Worm (Caenorhabditis elegans) whole organism, young adult: ENCODE data around the gene nep-10.

ENCODE experiments used
- C06A6.2 ChIP-seq: fragments of 200-800 bp; sonication (Bioruptor generic); conservative IDR thresholded peaks from 2 replicates; pipeline ENCODE4 v1.3.6; 2022; ENCODE audit warnings: missing genetic modification characterization, missing compliant biosample characterization
- C17E4.6 ChIP-seq: fragments of 200-800 bp; sonication (Bioruptor generic); IDR thresholded peaks from 2 replicates; pipeline ENCODE4 v1.3.6; 2022; ENCODE audit warnings: missing genetic modification reagents, missing genetic modification characterization, missing compliant biosample characterization
- F23B12.7 ChIP-seq: sonication (generic microtip); optimal IDR thresholded peaks from 2 replicates; lab custom pipeline; 2017; ENCODE audit warnings: missing genetic modification characterization, mild to moderate bottlenecking, missing compliant biosample characterization, antibody characterized with exemption, moderate library complexity; ENCODE audit not compliant: insufficient read depth
- F37B4.10 ChIP-seq: fragments of 200-800 bp; sonication (Bioruptor generic); IDR thresholded peaks from 2 replicates; pipeline ENCODE4 v1.3.6; 2022; ENCODE audit warnings: missing genetic modification characterization, missing compliant biosample characterization
- F55B11.4 ChIP-seq: sonication (generic microtip); optimal IDR thresholded peaks from 2 replicates; lab custom pipeline; 2016; ENCODE audit warnings: missing compliant biosample characterization, missing genetic modification characterization, borderline replicate concordance; ENCODE audit not compliant: insufficient read depth
- F57C9.4 ChIP-seq: sonication (generic microtip); optimal IDR thresholded peaks from 2 replicates; lab custom pipeline; 2017; ENCODE audit warnings: mild to moderate bottlenecking, missing genetic modification characterization, missing compliant biosample characterization
- Y53F4B.3 ChIP-seq: fragments of 200-800 bp; sonication (Bioruptor generic); IDR thresholded peaks from 2 replicates; pipeline ENCODE4 v1.3.6; 2022; ENCODE audit warnings: missing genetic modification reagents, missing genetic modification characterization, missing compliant biosample characterization
- Y56A3A.18 ChIP-seq: fragments of 200-800 bp; sonication (Bioruptor generic); IDR thresholded peaks from 2 replicates; pipeline ENCODE4 v1.3.6; 2022; ENCODE audit warnings: missing genetic modification reagents, missing genetic modification characterization, missing compliant biosample characterization
- aptf-2 ChIP-seq: fragments of 200-800 bp; sonication (Bioruptor generic); conservative IDR thresholded peaks from 2 replicates; pipeline ENCODE4 v1.3.6; 2022; ENCODE audit warnings: missing genetic modification reagents, missing genetic modification characterization, missing compliant biosample characterization
- attf-3 ChIP-seq: fragments of 200-800 bp; sonication (Bioruptor generic); conservative IDR thresholded peaks from 2 replicates; pipeline ENCODE4 v1.3.6; 2022; ENCODE audit warnings: missing genetic modification reagents, missing genetic modification characterization, missing compliant biosample characterization
- attf-5 ChIP-seq: fragments of 200-800 bp; sonication (Bioruptor generic); optimal IDR thresholded peaks from 2 replicates; lab custom pipeline; 2018; ENCODE audit warnings: mild to moderate bottlenecking, missing genetic modification characterization, missing compliant biosample characterization
- bed-1 ChIP-seq: fragments of 200-800 bp; sonication (Bioruptor generic); IDR thresholded peaks from 2 replicates; pipeline ENCODE4 v1.3.6; 2022; ENCODE audit warnings: missing genetic modification reagents, missing genetic modification characterization, missing compliant biosample characterization
- cebp-1 ChIP-seq, 2 experiments: fragments of 200-800 bp in 1 of 2; sonication (Bioruptor generic) in 1 of 2; sonication (generic microtip) in 1 of 2; IDR thresholded peaks in 1 of 2; optimal IDR thresholded peaks in 1 of 2; 2 replicates each; pipeline versions ENCODE4 v1.3.6 to Lab custom; 2017 to 2022; ENCODE audit warnings: missing compliant biosample characterization in 2 of 2, missing genetic modification characterization in 2 of 2, mild to moderate bottlenecking in 1 of 2, missing genetic modification reagents in 1 of 2, moderate library complexity in 1 of 2
- ceh-100 ChIP-seq: fragments of 200-800 bp; sonication (Bioruptor generic); IDR thresholded peaks from 2 replicates; pipeline ENCODE4 v1.3.6; 2022; ENCODE audit warnings: missing genetic modification reagents, missing genetic modification characterization, missing compliant biosample characterization
- ceh-27 ChIP-seq: fragments of 200-800 bp; sonication (Bioruptor generic); optimal IDR thresholded peaks from 2 replicates; lab custom pipeline; 2018; ENCODE audit warnings: mild to moderate bottlenecking, missing genetic modification characterization, moderate library complexity, missing compliant biosample characterization
- ceh-91 ChIP-seq: fragments of 200-800 bp; sonication (Bioruptor generic); IDR thresholded peaks from 2 replicates; pipeline ENCODE4 v1.3.6; 2022; ENCODE audit warnings: missing genetic modification reagents, missing genetic modification characterization, missing compliant biosample characterization
- dox-1 ChIP-seq: fragments of 200-800 bp; sonication (Bioruptor generic); IDR thresholded peaks from 2 replicates; pipeline ENCODE4 v1.3.6; 2022; ENCODE audit warnings: missing genetic modification reagents, missing genetic modification characterization, missing compliant biosample characterization
- egrh-3 ChIP-seq: fragments of 200-800 bp; sonication (Bioruptor generic); IDR thresholded peaks from 2 replicates; pipeline ENCODE4 v1.3.6; 2022; ENCODE audit warnings: missing genetic modification reagents, missing genetic modification characterization, missing compliant biosample characterization
- ets-4 ChIP-seq: fragments of 200-800 bp; sonication (Bioruptor generic); optimal IDR thresholded peaks from 2 replicates; lab custom pipeline; 2018; ENCODE audit warnings: mild to moderate bottlenecking, missing genetic modification characterization, missing compliant biosample characterization
- hlh-12 ChIP-seq: sonication (generic microtip); optimal IDR thresholded peaks from 2 replicates; lab custom pipeline; 2016; ENCODE audit warnings: missing genetic modification characterization, missing compliant biosample characterization
- hlh-26 ChIP-seq: fragments of 200-800 bp; sonication (Bioruptor generic); conservative IDR thresholded peaks from 2 replicates; pipeline ENCODE4 v1.3.6; 2022; ENCODE audit warnings: missing genetic modification reagents, missing genetic modification characterization, missing compliant biosample characterization
- hmg-1.2 ChIP-seq: fragments of 200-800 bp; sonication (Bioruptor generic); IDR thresholded peaks from 2 replicates; pipeline ENCODE4 v1.3.6; 2022; ENCODE audit warnings: missing genetic modification reagents, missing genetic modification characterization, missing compliant biosample characterization
- let-526 ChIP-seq: fragments of 200-800 bp; sonication (Bioruptor generic); IDR thresholded peaks from 2 replicates; pipeline ENCODE4 v1.3.6; 2022; ENCODE audit warnings: missing genetic modification reagents, missing genetic modification characterization, missing compliant biosample characterization
- madf-8 ChIP-seq: fragments of 200-800 bp; sonication (Bioruptor generic); conservative IDR thresholded peaks from 2 replicates; pipeline ENCODE4 v1.3.6; 2022; ENCODE audit warnings: missing genetic modification reagents, missing genetic modification characterization, missing compliant biosample characterization
- mcd-1 ChIP-seq: fragments of 200-800 bp; sonication (Bioruptor generic); IDR thresholded peaks from 2 replicates; pipeline ENCODE4 v1.3.6; 2022; ENCODE audit warnings: missing genetic modification reagents, missing genetic modification characterization, missing compliant biosample characterization
- nfya-2 ChIP-seq: fragments of 200-800 bp; sonication (Bioruptor generic); IDR thresholded peaks from 2 replicates; pipeline ENCODE4 v1.3.6; 2022; ENCODE audit warnings: missing genetic modification reagents, missing genetic modification characterization, missing compliant biosample characterization
- nhr-120 ChIP-seq: fragments of 200-800 bp; sonication (Bioruptor generic); IDR thresholded peaks from 2 replicates; pipeline ENCODE4 v1.3.6; 2022; ENCODE audit warnings: missing genetic modification characterization, missing compliant biosample characterization
- nhr-80 ChIP-seq: sonication (generic microtip); optimal IDR thresholded peaks from 2 replicates; lab custom pipeline; 2016; ENCODE audit warnings: missing genetic modification characterization, missing compliant biosample characterization
- nhr-90 ChIP-seq: sonication (generic microtip); optimal IDR thresholded peaks from 2 replicates; lab custom pipeline; 2016; ENCODE audit warnings: missing genotype, mild to moderate bottlenecking, missing genetic modification characterization, missing compliant biosample characterization
- snpc-4 ChIP-seq, 5 experiments: fragments of 150-350 bp in 1 of 5; sonication (generic microtip) in 4 of 5; optimal IDR thresholded peaks; 2 replicates each; lab custom pipeline; 2014 to 2018; ENCODE audit warnings: missing genetic modification characterization in 5 of 5, missing biosample characterization in 3 of 5, antibody characterized with exemption in 2 of 5, mild to moderate bottlenecking in 2 of 5, missing compliant biosample characterization in 2 of 5, missing genotype in 2 of 5, moderate library complexity in 2 of 5, missing genetic modification reagents in 1 of 5
- tlf-1 ChIP-seq: fragments of 200-800 bp; sonication (Bioruptor generic); optimal IDR thresholded peaks from 2 replicates; lab custom pipeline; 2018; ENCODE audit warnings: mild to moderate bottlenecking, missing genetic modification characterization, missing compliant biosample characterization
- unc-62 ChIP-seq: fragments of 150-350 bp; optimal IDR thresholded peaks from 2 replicates; lab custom pipeline; 2014; ENCODE audit warnings: missing biosample characterization, missing genetic modification reagents, missing genetic modification characterization
- zfh-2 ChIP-seq: fragments of 200-800 bp; sonication (Bioruptor generic); conservative IDR thresholded peaks from 2 replicates; pipeline ENCODE4 v1.3.6; 2022; ENCODE audit warnings: missing genetic modification reagents, missing genetic modification characterization, missing compliant biosample characterization
- ztf-3 ChIP-seq: fragments of 200-800 bp; sonication (Bioruptor generic); optimal IDR thresholded peaks from 2 replicates; lab custom pipeline; 2018; ENCODE audit warnings: mild to moderate bottlenecking, missing genetic modification characterization, missing compliant biosample characterization

Gene nep-10

ce11 chrII:3434893-3435503 lies 32.2 kb upstream of the nep-10 start:
- TF ChIP-seq ceh-27 (GFP tag; lab: Kevin White, UChicago) (no peak), hlh-12 (tag; lab: Kevin White, UChicago) (no peak), nhr-120 (GFP tag; lab: Robert Waterston, UW) (no peak), madf-8 (GFP tag; lab: Robert Waterston, UW) (no peak), bed-1 (GFP tag; lab: Robert Waterston, UW) (no peak), nhr-80 (tag; lab: Kevin White, UChicago) (peak; percentile 30), snpc-4 (GFP tag; optimal IDR thresholded peaks at IDR 0.05; lab: Kevin White, UChicago) (no peak), snpc-4 (tag; optimal IDR thresholded peaks at IDR 0.05; lab: Kevin White, UChicago) (peak; percentile 3 to 75 (median 58)), hlh-26 (GFP tag; lab: Robert Waterston, UW) (no peak), C17E4.6 (no peak), ets-4 (GFP tag; lab: Kevin White, UChicago) (peak; percentile 17), F23B12.7 (tag; lab: Kevin White, UChicago) (no peak), attf-3 (GFP tag; lab: Robert Waterston, UW) (no peak), Y56A3A.18 (GFP tag; lab: Robert Waterston, UW) (no peak), dox-1 (GFP tag; lab: Robert Waterston, UW) (0 out of 2 replicates have a peak, but pooled peaks have one; percentile 16), ceh-100 (GFP tag; lab: Robert Waterston, UW) (no peak), ceh-91 (GFP tag; lab: Robert Waterston, UW) (no peak), F57C9.4 (no peak), ztf-3 (GFP tag; lab: Kevin White, UChicago) (no peak)

DNA sequence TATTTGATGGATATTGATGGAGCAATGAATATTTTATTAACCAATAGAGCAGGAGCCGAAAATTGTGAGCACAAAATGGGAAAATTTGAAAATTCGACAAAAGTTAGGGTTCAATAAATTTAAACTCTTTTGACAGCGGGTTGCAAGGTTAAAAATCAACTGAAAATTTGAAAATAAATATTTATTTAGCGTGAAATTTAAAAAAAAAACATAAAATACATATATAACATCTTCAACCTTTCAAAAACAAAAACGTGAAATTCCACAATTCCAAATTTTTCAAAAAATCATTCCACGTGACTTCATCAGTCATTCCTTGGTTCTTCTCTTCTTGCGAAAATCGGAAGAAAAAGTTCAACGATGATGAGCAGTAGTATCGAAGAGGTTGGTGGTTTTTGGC lies 26.6 kb upstream of the nep-10 start, which contains the start of gene C16C8.18:
Gene C16C8.18 (plus strand): TSS at position 301 of the 400 bp plus-strand sequence.
- TF ChIP-seq let-526, result no peak
- no peak for TF ChIP-seq Y56A3A.18 (GFP tag; lab: Robert Waterston, UW)
- no peak for TF ChIP-seq ceh-100 (GFP tag; lab: Robert Waterston, UW)
- no peak for TF ChIP-seq tlf-1 (GFP tag; lab: Kevin White, UChicago)
- TF ChIP-seq F55B11.4 (tag; lab: Kevin White, UChicago), result no peak
- no peak for TF ChIP-seq aptf-2 (GFP tag; lab: Robert Waterston, UW)
- no peak for TF ChIP-seq hlh-12 (tag; lab: Kevin White, UChicago)
- no peak for TF ChIP-seq bed-1 (GFP tag; lab: Robert Waterston, UW)
- TF ChIP-seq unc-62 (GFP tag; lab: Kevin White, UChicago), result no peak
- no peak for TF ChIP-seq F37B4.10
- TF ChIP-seq, all 124 proteins: peak for 0

ce11 chrII:3428158-3428704 lies 25.5 kb upstream of the nep-10 start:
- TF ChIP-seq nfya-2 (GFP tag; lab: Robert Waterston, UW), result no peak
- peak; percentile 57 for TF ChIP-seq egrh-3 (GFP tag; lab: Robert Waterston, UW)
- peak; percentile 34 for TF ChIP-seq attf-5
- peak; percentile 92 for TF ChIP-seq zfh-2 (GFP tag; lab: Robert Waterston, UW)
- peak; percentile 40; the same call in 1 of the 2 replicates for TF ChIP-seq mcd-1 (GFP tag; lab: Robert Waterston, UW)
- TF ChIP-seq hmg-1.2 (GFP tag; lab: Robert Waterston, UW), result peak; percentile 55; the same call in 1 of the 2 replicates
- TF ChIP-seq ceh-27 (GFP tag; lab: Kevin White, UChicago), result peak; percentile 56
- TF ChIP-seq nhr-90 (tag; lab: Kevin White, UChicago), result no peak
- TF ChIP-seq cebp-1 (GFP tag; IDR thresholded peaks at IDR 0.05; lab: Robert Waterston, UW), result no peak
- peak; percentile 29 for TF ChIP-seq cebp-1 (tag; optimal IDR thresholded peaks at IDR 0.05; lab: Kevin White, UChicago)
- no peak for TF ChIP-seq Y53F4B.3 (GFP tag; lab: Robert Waterston, UW)
- no peak for TF ChIP-seq C06A6.2 (GFP tag; lab: Robert Waterston, UW)
